Worm (Caenorhabditis elegans) whole organism, early embryonic: ENCODE measurements around the gene W02B3.4.

Source experiments
- flt-1 ChIP-seq: fragments of 200-800 bp; sonication (Bioruptor generic); IDR thresholded peaks from 2 replicates; pipeline ENCODE4 v1.3.6; 2022; ENCODE audit warnings: missing genetic modification characterization, missing compliant biosample characterization
- hmg-4 ChIP-seq: fragments of 200-800 bp; sonication (Bioruptor generic); optimal IDR thresholded peaks from 2 replicates; lab custom pipeline; 2018; ENCODE audit warnings: mild to moderate bottlenecking, missing genetic modification characterization, missing compliant biosample characterization
- scrt-1 ChIP-seq: fragments of 200-800 bp; sonication (Bioruptor generic); IDR thresholded peaks from 2 replicates; pipeline ENCODE4 v1.3.6; 2022; ENCODE audit warnings: missing genetic modification characterization, missing compliant biosample characterization
- tra-4 ChIP-seq: sonication (generic microtip); optimal IDR thresholded peaks from 2 replicates; lab custom pipeline; 2017; ENCODE audit warnings: missing genetic modification characterization, missing compliant biosample characterization

ce11 chrIII:675413-675812 is 7.8 kb downstream of the W02B3.4 start:
- no peak for TF ChIP-seq scrt-1
- TF ChIP-seq flt-1, result no peak
- TF ChIP-seq tra-4 (tag; lab: Kevin White, UChicago), result no peak
- TF ChIP-seq hmg-4 (GFP tag; lab: Kevin White, UChicago), result no peak
